Fruit fly (Drosophila melanogaster): ENCODE measurements around the gene comt.

Gene comt

dm6 chrX:13296405-13297183 lies 37.8 kb downstream of the comt start, which contains the start of gene CG1622 (continued):
- TF ChIP-seq zfh2 (GFP tag; optimal IDR thresholded peaks at IDR 0.05) (no peak), lov (optimal IDR thresholded peaks at IDR 0.05) (no peak), lov (GFP tag; IDR thresholded peaks at IDR 0.05) (0 out of 3 replicates have a peak, but pooled peaks have one; percentile 9), gsb (GFP tag; IDR thresholded peaks at IDR 0.05) (no peak), Hr3 (GFP tag; optimal IDR thresholded peaks at IDR 0.05) (peak; percentile 38), toy (GFP tag; IDR thresholded peaks at IDR 0.05) (no peak), CG2120 (GFP tag; optimal IDR thresholded peaks at IDR 0.05) (peak; percentile 25), CG31441 (GFP tag; IDR thresholded peaks at IDR 0.05) (peak; percentile 80), CG13894 (tag; optimal IDR thresholded peaks at IDR 0.05) (no peak), chif (GFP tag; optimal IDR thresholded peaks at IDR 0.05) (no peak), CG8924 (tag; optimal IDR thresholded peaks at IDR 0.05) (peak; percentile 55), tup (GFP tag; optimal IDR thresholded peaks at IDR 0.05) (no peak), Sox100B (GFP tag; optimal IDR thresholded peaks at IDR 0.05) (no peak), Fer2 (tag; optimal IDR thresholded peaks at IDR 0.05) (no peak), phol (tag; optimal IDR thresholded peaks at IDR 0.05) (peak; percentile 28), Drgx (GFP tag; IDR thresholded peaks at IDR 0.05) (no peak), lilli (GFP tag; optimal IDR thresholded peaks at IDR 0.05) (peak; percentile 21), Spps (tag; optimal IDR thresholded peaks at IDR 0.05) (no peak), CG11696 (GFP tag; IDR thresholded peaks at IDR 0.05) (no peak), Dref (GFP tag; IDR thresholded peaks at IDR 0.05) (peak; percentile 80), run (tag; optimal IDR thresholded peaks at IDR 0.05) (no peak), Hr39 (optimal IDR thresholded peaks at IDR 0.05) (no peak), CrebB (tag; optimal IDR thresholded peaks at IDR 0.05) (no peak), amos (GFP tag; IDR thresholded peaks at IDR 0.05; ENCODE audit: partially characterized antibody) (peak; percentile 50; the same call in 1 of the 2 replicates), CG4617 (GFP tag; optimal IDR thresholded peaks at IDR 0.05; ENCODE audit: borderline replicate concordance) (peak; percentile 53), caup (GFP tag; optimal IDR thresholded peaks at IDR 0.05; ENCODE audit: severe bottlenecking) (no peak), gce (GFP tag; IDR thresholded peaks at IDR 0.05) (no peak), vnd (GFP tag; IDR thresholded peaks at IDR 0.05; ENCODE audit: partially characterized antibody) (no peak), lab (GFP tag; optimal IDR thresholded peaks at IDR 0.05) (no peak), sens (GFP tag) (peak; percentile 70), ems (GFP tag; optimal IDR thresholded peaks at IDR 0.05) (no peak), CG4730 (GFP tag; IDR thresholded peaks at IDR 0.05) (no peak), CG8089 (GFP tag; optimal IDR thresholded peaks at IDR 0.05) (no peak), CG9876 (GFP tag; optimal IDR thresholded peaks at IDR 0.05) (no peak), oc (tag; optimal IDR thresholded peaks at IDR 0.05) (no peak), CG4424 (GFP tag; optimal IDR thresholded peaks at IDR 0.05) (peak; percentile 9), CG10274 (GFP tag; optimal IDR thresholded peaks at IDR 0.05) (no peak), odd (GFP tag; optimal IDR thresholded peaks at IDR 0.05) (no peak), maf-S (GFP tag; optimal IDR thresholded peaks at IDR 0.05) (no peak), CG14965 (GFP tag; optimal IDR thresholded peaks at IDR 0.05; ENCODE audit: borderline replicate concordance) (no peak), CG14014 (GFP tag; IDR thresholded peaks at IDR 0.05) (no peak), Jarid2 (GFP tag; optimal IDR thresholded peaks at IDR 0.05) (no peak), Poxn (GFP tag; IDR thresholded peaks at IDR 0.05) (no peak), CG12236 (GFP tag; optimal IDR thresholded peaks at IDR 0.05) (no peak), psq (GFP tag; optimal IDR thresholded peaks at IDR 0.05) (no peak), Camta (GFP tag; optimal IDR thresholded peaks at IDR 0.05) (no peak), pho (GFP tag; optimal IDR thresholded peaks at IDR 0.05) (no peak), CG18619 (GFP tag; optimal IDR thresholded peaks at IDR 0.05) (no peak), eve (GFP tag; optimal IDR thresholded peaks at IDR 0.05) (no peak), twi (tag; optimal IDR thresholded peaks at IDR 0.05) (no peak), CG6654 (GFP tag; optimal IDR thresholded peaks at IDR 0.05) (no peak)
